Fruit fly (Drosophila melanogaster) ovary, adult (tissue): ENCODE measurements around the gene CG31760.

Experiments used
- CG17801 ChIP-seq: fragments of 200-800 bp; optimal IDR thresholded peaks from 2 replicates; lab custom pipeline; 2019; ENCODE audit warnings: missing biosample characterization, mild to moderate bottlenecking, missing genetic modification characterization, moderate library complexity; ENCODE audit not compliant: partially characterized antibody

Gene CG31760

DNA sequence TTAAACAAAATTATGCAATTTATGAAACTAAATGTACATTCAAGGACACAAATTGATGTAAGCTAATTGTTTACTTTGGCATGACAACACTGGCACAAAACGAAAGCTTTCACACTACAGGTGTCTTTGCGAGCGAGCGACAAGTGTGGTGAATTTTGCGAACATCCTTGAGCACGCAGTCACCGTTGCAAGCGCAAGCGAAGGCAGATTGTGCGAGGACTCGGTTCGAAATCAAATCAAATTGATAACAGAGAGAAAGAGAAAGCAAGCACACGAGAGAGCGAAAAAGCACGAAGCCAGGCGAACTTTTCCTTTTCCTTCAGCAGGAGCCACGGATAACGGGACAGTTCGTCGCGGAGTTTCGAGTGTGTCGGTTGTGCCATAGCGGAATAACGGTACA, at the start of gene CG31760:
Gene CG31760 (plus strand): TSS at position 342 of the 400 bp plus-strand sequence.
- no peak for TF ChIP-seq CG17801 (GFP tag; lab: Kevin White, UChicago)

DNA sequence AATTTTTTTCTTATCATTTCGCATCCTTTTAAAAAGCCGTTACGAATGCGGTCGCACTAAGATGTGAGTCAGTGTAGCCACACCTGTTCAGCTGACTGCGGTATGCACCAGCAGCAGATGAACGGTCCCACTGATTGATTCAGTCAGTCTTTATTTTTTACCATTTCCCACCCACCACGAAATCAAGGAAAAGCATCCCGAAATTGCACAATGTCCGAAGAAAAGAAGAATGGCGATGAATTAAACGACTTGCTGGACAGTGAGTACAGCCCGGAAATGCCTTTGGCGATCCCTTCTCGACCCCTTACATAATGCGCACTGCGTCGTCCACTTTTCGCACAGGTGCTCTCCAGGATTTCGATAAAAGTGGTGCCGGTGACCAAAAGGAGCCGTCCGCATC, 48.9 kb upstream of the CG31760 start:
- TF ChIP-seq CG17801 (GFP tag; lab: Kevin White, UChicago): no peak

DNA sequence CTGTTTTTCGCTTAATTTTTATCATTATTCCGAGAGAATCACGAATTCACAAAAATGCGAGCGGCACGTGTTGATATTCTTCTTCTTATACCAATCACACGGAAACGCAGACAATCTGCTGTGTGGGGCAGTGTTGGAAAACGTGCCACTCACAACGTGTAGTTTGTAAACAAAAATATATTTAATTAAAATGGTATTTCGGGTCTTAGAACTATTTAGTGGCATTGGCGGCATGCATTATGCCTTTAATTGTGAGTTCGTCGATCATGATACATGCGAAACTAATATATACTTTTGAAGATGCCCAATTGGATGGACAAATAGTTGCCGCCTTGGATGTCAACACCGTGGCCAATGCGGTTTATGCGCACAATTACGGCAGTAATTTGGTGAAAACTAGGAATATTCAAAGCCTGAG, 46.2 kb upstream of the CG31760 start, which contains the start of the genes CG6712 and Mt2:
Gene CG6712 (minus strand): TSS at position 116 of the 418 bp plus-strand sequence.
Gene Mt2 (plus strand): TSS at position 130 of the 418 bp plus-strand sequence.
- no peak for TF ChIP-seq CG17801 (GFP tag; lab: Kevin White, UChicago)

DNA sequence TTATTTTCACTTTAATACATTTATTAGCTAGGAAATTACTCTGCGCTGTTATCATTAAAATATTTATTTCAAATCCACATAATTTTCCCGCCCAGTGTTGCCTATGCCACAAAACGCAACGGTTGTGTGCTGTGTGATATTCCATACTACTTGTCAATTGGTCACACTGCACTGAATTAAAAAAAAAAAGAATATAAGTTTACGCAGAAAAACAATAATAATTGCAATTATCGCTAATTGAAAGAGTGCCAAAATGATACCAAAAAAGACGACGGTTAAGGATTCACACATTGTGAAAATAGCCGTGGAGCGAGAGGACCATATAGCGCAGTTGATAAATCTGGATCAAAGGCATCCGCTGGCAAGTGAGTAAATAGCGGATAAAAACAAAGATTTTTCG, 44.9 kb upstream of the CG31760 start, which contains the start of gene Ced-12:
Gene Ced-12 (plus strand): TSS at position 141 of the 400 bp plus-strand sequence.
- TF ChIP-seq CG17801 (GFP tag; lab: Kevin White, UChicago): no peak

DNA sequence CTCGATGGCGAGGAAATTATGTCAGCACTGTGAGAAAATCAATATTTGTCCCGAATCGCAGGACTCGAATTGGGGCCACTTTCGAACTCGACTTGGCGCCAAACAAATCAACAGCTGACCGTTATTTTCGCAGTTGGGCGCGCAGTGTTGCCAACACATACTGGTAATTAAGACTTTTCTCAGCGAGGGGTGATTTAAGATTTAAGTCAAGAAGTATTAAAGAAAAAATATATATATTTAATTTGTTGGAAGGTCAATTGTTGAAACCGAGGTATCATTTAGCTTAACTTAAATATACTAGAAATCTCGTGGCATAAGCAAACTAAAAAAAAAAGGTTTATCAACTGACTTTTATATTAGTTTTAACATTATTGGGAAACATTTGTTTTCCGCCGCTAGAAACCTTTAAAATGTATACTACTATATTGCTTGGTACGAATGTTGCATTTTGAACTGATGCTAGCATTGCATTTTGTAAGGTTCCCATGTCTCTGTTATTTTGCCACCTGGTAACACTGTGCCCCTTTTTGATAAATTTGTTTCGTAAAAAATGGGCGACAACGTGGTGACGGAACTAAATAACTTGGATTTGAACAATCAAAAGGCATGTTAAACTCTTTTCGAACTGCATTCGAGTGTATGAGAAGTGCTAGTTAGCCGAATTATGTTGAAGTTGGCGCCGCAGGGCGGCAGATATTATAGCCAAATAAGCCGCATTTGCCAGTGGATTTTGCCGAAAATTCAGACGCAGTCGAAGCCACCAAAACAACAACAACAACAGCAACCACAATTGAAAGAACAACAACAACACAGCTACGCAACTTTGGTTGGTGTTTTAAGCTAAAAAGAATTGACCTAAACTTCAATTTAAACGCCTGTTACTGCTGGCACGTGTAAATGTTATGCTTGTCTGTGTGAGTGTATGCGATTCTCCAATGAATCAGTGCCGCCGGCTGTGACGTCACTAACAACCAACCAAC, 39.1 kb upstream of the CG31760 start, which contains the start of the genes Patsas and ThrRS:
Gene Patsas (minus strand): TSS at position 55 of the 980 bp plus-strand sequence.
Gene ThrRS (plus strand): TSS at position 521 of the 980 bp plus-strand sequence.
- peak; percentile 44 for TF ChIP-seq CG17801 (GFP tag; lab: Kevin White, UChicago)

DNA sequence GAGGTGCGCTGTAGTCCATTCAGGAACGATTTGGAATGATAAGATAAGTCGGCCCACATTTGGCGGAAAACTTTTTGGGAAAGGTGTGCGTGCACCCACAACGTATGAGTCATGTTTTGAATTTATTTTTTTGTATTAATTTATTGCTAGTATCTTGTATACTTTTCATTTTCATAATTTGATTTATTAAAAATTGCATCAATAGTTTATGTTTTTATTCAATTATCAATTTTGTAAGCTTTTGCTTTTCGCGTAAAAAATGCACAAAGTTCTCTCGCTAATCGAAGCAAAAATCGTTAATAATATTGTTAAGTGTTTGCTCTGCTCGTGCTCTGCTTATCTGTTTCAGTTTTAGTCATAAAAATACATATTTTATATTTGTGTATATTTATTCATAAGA, 35.5 kb upstream of the CG31760 start:
- no peak for TF ChIP-seq CG17801 (GFP tag; lab: Kevin White, UChicago)

DNA sequence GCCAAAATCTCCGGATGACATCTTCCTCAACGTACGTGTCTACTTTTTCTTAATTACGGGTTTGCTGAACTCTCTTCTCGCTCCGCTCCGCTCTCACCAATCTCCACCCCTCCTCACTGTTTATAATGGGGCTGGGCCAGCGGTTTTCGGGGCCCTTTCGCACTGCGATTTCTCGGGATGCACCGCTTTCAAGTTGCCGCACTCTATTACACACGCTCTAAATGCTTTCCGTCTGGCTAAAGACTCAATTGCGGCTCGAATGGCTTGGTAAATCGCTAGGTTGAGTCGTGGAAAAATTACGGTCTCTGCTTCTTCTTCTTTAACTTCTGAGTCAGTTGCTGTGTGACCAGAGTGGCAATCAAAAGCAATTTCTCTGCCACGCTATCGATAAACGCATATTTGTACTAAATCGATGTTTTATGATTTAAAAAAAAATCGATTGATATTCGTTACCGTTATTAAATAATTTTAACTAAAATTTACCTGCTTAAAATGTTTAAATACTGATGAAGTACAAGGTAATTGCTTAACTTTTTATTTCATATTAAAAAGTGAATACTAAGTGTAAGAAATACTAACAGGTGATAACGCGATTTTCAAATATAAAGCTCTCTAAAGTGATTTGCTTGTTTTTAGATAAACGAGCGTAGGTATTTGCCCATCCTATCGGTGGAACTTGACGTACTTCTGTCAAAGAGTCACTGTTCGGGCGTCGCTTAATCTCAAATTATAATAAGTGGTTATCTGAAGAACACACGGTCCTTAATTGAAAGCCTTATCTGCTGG, 33.6 kb upstream of the CG31760 start, which contains the start of the genes Rab6 and Phae1:
Gene Rab6 (minus strand): TSS at position 338 of the 786 bp plus-strand sequence.
Gene Phae1 (plus strand): TSS at position 639 of the 786 bp plus-strand sequence.
- peak; percentile 63 for TF ChIP-seq CG17801 (GFP tag; lab: Kevin White, UChicago)

DNA sequence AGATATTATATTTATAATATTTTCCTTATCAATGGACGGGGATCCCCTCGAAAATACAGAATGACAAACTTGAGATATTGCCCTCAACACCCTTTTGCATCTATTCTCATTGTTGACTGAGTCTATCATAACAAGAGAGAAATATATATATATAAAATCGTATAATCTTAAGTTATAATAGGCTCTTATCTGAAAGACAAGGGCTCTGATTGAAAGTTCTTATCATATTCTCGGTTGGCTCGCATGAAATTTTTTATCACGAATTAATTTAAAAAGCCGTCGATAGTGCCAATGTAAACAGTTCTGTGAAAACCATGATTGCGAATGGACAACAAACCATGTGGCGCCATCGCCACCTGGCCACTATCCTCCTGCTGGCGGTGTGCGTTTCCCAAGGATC, 31.8 kb upstream of the CG31760 start, which contains the start of gene Phae2:
Gene Phae2 (plus strand): TSS at position 301 of the 400 bp plus-strand sequence.
- no peak for TF ChIP-seq CG17801 (GFP tag; lab: Kevin White, UChicago)

DNA sequence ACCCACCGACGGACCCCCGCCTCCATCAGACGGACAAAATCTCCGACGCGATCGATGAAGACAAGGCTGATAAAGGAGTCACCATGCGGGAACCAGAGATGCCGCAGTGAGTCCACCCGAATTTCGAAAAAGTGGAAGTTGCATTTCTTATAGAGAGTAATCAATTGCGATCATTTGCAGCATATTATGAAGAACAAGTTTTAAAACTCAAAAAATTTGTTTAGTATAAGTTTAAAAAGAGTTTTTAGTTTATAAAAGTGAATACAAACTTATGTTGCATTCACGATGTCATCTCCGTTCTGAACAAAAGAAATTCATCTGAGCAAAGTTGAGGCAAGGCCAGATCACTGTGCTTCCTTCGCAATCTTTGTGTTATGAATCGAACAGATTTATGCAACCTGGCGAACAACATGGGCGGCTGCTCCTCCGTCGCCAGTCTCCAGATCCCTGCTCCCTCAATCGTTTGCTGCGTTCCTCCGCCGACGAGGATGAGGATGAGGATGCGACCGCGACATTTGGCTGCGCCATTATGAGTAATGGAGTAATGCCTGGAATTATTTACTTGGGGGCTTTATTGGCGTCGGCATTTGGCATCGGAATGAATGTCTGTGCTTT, 29.5 kb upstream of the CG31760 start:
- no peak for TF ChIP-seq CG17801 (GFP tag; lab: Kevin White, UChicago)

DNA sequence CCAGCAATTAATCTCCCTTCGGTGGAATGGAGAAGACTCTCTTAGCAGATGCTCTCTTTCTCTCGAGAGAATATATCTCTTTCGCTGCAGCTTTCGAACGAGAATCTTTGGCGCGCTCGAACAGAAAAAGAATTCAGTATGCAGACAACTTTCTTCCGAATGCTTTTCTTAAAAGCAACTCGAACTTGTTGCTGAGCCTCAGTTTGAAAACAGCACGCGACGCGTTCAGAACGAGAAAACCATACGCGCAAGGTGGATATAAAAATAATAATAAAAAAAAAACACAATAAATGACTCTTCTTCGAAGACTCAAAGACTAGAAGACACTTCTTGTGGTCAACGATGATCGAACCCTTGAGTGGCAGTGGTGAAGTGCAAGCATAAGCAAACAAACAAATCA, 28.4 kb upstream of the CG31760 start, which contains the start of gene CG17211:
Gene CG17211 (plus strand): TSS at position 202 of the 400 bp plus-strand sequence.
- no peak for TF ChIP-seq CG17801 (GFP tag; lab: Kevin White, UChicago)

DNA sequence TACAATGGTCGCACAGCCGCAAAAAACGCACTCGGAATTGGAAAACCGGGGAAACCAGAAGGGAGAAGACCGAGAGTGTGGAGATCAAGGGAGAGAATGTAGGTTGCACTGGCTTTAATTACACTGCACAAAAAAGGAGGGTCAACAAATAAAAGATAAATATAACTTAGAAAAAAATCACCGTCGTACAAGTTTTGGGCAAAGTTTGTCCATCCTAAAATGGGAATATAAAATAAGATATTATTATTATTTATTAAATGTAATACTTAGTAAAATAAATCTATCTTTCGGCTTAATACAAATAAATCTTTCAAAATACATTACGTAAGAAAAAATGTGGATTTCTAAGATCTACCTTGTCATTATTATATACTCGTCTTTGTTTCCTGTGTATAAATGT, 26.8 kb upstream of the CG31760 start:
- TF ChIP-seq CG17801 (GFP tag; lab: Kevin White, UChicago): no peak

DNA sequence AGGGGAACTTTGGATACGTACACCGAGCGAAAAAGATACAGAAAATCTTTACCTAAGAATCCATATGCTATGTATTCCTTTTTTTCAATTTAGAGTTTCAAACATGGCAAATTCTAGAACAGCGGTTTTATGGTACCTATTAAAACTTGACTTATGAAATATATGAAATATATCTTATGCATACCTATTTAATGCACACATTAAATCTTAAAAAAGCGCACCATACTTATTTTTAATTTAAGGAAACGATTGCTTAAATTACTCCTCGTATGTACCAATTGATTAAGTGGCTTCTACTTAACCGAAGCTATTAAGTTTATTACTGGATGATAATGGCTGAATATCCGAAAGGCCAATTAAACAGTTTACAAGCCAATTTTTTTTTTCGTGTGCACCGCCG, 22.6 kb upstream of the CG31760 start:
- no peak for TF ChIP-seq CG17801 (GFP tag; lab: Kevin White, UChicago)

DNA sequence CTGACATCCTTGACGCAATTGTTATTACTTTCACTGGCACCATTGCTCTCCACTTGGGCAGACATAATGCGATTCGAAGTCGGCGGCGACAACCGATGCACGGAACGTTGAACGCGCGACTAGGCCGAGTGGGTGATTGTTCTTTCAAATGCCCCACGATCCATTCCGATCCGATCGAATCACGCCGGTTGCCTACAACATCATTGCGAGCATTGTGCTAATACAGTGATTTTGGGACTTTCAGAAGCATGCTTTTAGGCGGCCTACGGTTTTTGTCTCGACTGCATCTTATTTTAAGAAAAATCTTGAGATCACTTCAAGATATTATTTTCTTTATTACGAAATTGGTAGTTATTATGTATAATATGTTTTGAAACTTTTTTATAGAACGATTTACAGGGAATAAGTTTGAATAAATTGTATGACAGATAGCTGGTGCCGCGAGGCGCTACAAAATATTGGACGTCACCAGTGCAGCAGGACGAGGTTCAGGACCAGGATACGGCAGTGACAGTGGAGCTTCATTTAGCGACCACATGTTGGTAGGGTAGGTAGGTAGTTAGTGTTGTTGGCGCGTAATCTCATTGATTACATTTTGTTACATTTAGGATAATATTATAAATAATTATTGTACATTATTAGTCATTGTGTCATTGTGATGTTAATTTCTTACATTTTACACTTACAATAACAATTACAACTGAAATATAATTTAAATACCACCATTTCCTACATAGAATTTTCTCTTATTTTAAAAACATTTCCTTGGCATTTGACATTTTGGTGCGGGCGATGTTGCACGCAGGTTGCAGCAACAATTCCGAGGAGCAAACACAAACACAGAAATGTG, 9.1 kb upstream of the CG31760 start, which contains the start of gene rho-6:
Gene rho-6 (minus strand): TSS at position 137 of the 850 bp plus-strand sequence.
- TF ChIP-seq CG17801 (GFP tag; lab: Kevin White, UChicago): no peak
